Worm (Caenorhabditis elegans): ENCODE measurements around the gene sna-2.

DNA sequence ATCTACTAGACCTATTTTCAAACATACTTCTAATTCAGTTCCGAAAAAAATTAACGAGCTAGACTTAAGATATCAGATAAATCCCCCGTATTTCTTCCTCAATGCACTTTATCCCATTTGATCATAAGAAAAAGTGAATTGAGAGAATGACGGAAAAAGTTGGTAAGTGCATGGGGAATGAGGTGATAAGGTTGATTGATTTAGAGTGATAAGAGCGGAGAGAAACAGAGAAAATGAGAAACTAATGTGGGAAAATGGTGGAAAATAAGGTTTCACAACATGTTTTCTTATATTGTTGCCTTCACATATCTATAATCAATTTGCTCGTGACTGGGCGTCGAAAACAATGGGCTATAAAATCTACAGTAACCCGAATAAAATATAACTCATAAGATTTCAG, 41.7 kb downstream of the sna-2 start:
- TF ChIP-seq dao-5 (tag; optimal IDR thresholded peaks at IDR 0.05) (no peak), W03F9.2 (tag; optimal IDR thresholded peaks at IDR 0.05) (peak; percentile 21)
